Worm (Caenorhabditis elegans): ENCODE data around the gene F29F11.20.

The F29F11.20 gene

ce11 chrV:10671618-10672017 is 16.1 kb upstream of the F29F11.20 start, which contains the start of gene ceh-22:
Gene ceh-22 (plus strand): TSS chrV:10671918.
- TF ChIP-seq nhr-237 (tag; optimal IDR thresholded peaks at IDR 0.05) (no peak), sup-37 (GFP tag; optimal IDR thresholded peaks at IDR 0.05) (no peak), nhr-76 (tag; optimal IDR thresholded peaks at IDR 0.05) (no peak), dpl-1 (GFP tag; optimal IDR thresholded peaks at IDR 0.05) (no peak), mep-1 (tag; optimal IDR thresholded peaks at IDR 0.05) (no peak), hlh-4 (tag; optimal IDR thresholded peaks at IDR 0.05) (no peak), elt-3 (tag; optimal IDR thresholded peaks at IDR 0.05) (no peak), fkh-8 (tag; optimal IDR thresholded peaks at IDR 0.05) (no peak), sptf-1 (tag; optimal IDR thresholded peaks at IDR 0.05) (no peak), fos-1 (tag; optimal IDR thresholded peaks at IDR 0.05) (no peak), unc-130 (tag; optimal IDR thresholded peaks at IDR 0.05) (no peak), nhr-11 (tag; optimal IDR thresholded peaks at IDR 0.05) (no peak), zag-1 (tag; optimal IDR thresholded peaks at IDR 0.05) (no peak), pqm-1 (tag; optimal IDR thresholded peaks at IDR 0.05) (no peak), tlp-1 (tag; optimal IDR thresholded peaks at IDR 0.05) (no peak), tbx-2 (tag; optimal IDR thresholded peaks at IDR 0.05) (no peak), alr-1 (tag; optimal IDR thresholded peaks at IDR 0.05; ENCODE audit: borderline replicate concordance) (no peak), aly-2 (tag; optimal IDR thresholded peaks at IDR 0.05) (no peak)

DNA sequence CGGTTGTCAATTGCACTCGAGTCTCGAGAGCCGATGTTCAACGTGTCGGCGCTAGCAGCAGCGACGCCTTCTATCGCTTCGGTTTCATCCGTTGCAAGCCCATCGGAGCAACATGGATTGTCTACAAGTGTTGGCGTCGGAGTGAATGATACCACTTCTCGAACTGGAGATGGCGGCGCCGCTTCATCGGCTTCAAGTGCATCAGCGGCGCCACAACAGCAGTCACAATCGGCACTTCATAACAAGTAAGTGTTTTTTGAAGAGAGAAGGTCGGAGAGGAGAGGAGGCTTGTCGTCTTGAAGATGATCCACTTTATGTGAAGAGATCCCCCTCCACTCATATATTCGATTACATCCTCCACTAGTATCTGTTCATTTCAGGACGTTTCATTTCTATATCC is 15.1 kb upstream of the F29F11.20 start:
- TF ChIP-seq tbx-2 (tag; optimal IDR thresholded peaks at IDR 0.05) (peak; percentile 48), grh-1 (GFP tag; IDR thresholded peaks at IDR 0.05) (0 out of 2 replicates have a peak, but pooled peaks have one; percentile 34), lin-14 (GFP tag; optimal IDR thresholded peaks at IDR 0.05) (peak; percentile 39), ceh-90 (tag; optimal IDR thresholded peaks at IDR 0.05) (no peak), nhr-20 (tag; optimal IDR thresholded peaks at IDR 0.05) (peak; percentile 13), sup-37 (GFP tag; optimal IDR thresholded peaks at IDR 0.05) (peak; percentile 16), mdl-1 (tag; optimal IDR thresholded peaks at IDR 0.05) (no peak)

ce11 chrV:10675978-10676377 is 11.7 kb upstream of the F29F11.20 start:
- TF ChIP-seq zag-1 (tag; optimal IDR thresholded peaks at IDR 0.05) (no peak), dsc-1 (tag; optimal IDR thresholded peaks at IDR 0.05) (peak; percentile 4), lin-14 (GFP tag; optimal IDR thresholded peaks at IDR 0.05) (peak; percentile 29), nhr-71 (tag; optimal IDR thresholded peaks at IDR 0.05) (peak; percentile 15), ets-5 (GFP tag; IDR thresholded peaks at IDR 0.05) (no peak), hlh-17 (GFP tag; optimal IDR thresholded peaks at IDR 0.05; ENCODE audit: borderline replicate concordance) (no peak)

DNA sequence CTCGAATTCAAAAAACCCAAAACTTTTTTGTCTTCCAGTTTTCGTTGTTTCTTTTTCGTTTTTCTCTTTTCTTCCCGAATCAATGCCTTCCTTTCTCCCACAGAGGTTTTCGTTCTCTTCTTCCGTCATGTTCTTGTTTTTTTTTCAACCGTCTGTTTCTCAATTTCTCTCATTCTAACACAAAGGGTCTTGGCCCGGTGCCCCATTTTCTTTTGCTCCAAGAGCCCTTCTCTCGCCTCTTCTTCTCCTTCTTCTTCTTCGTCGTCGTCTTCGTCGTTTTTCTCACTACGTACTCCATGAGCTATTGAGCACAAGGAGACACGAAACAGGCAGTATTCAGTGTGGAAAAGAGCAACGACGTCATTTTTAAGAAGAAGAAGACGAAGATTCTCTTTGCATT is 10.2 kb upstream of the F29F11.20 start:
- TF ChIP-seq dsc-1 (tag; optimal IDR thresholded peaks at IDR 0.05) (peak; percentile 50), egl-27 (tag; optimal IDR thresholded peaks at IDR 0.05) (no peak), zag-1 (tag; optimal IDR thresholded peaks at IDR 0.05) (peak; percentile 3), aha-1 (tag; optimal IDR thresholded peaks at IDR 0.05) (no peak), C34B4.2 (tag; optimal IDR thresholded peaks at IDR 0.05) (no peak), zip-4 (GFP tag; optimal IDR thresholded peaks at IDR 0.05) (no peak), ztf-11 (tag; optimal IDR thresholded peaks at IDR 0.05) (no peak), grh-1 (GFP tag; IDR thresholded peaks at IDR 0.05) (no peak), F16B12.6 (tag; optimal IDR thresholded peaks at IDR 0.05) (no peak), snpc-4 (tag; optimal IDR thresholded peaks at IDR 0.05) (no peak), unc-86 (tag; optimal IDR thresholded peaks at IDR 0.05) (peak; percentile 18), C04F5.9 (tag; optimal IDR thresholded peaks at IDR 0.05) (no peak), egl-13 (tag; optimal IDR thresholded peaks at IDR 0.05) (no peak), pag-3 (tag; optimal IDR thresholded peaks at IDR 0.05; ENCODE audit: borderline replicate concordance, insufficient read depth) (no peak), elt-3 (tag; optimal IDR thresholded peaks at IDR 0.05) (no peak), ces-1 (GFP tag; optimal IDR thresholded peaks at IDR 0.05) (no peak), ama-1 (optimal IDR thresholded peaks at IDR 0.05) (no peak), mdl-1 (tag; optimal IDR thresholded peaks at IDR 0.05) (no peak), dpl-1 (GFP tag; optimal IDR thresholded peaks at IDR 0.05) (peak in 1 of 3 experiments; percentile 12), aly-2 (tag; optimal IDR thresholded peaks at IDR 0.05) (no peak), nhr-90 (tag; optimal IDR thresholded peaks at IDR 0.05; ENCODE audit: poor library complexity) (no peak), isw-1 (GFP tag; IDR thresholded peaks at IDR 0.05) (no peak), sptf-1 (tag; optimal IDR thresholded peaks at IDR 0.05) (no peak), pqm-1 (tag; optimal IDR thresholded peaks at IDR 0.05) (no peak), nhr-71 (tag; optimal IDR thresholded peaks at IDR 0.05) (peak; percentile 51), nhr-12 (tag; optimal IDR thresholded peaks at IDR 0.05) (no peak), efl-3 (GFP tag; optimal IDR thresholded peaks at IDR 0.05) (no peak), rnt-1 (tag; optimal IDR thresholded peaks at IDR 0.05) (peak; percentile 28), nhr-85 (tag) (no peak), ets-5 (GFP tag; IDR thresholded peaks at IDR 0.05) (no peak), fkh-8 (tag; optimal IDR thresholded peaks at IDR 0.05) (peak; percentile 3)

All from whole organism, L1 larva.